Worm (Caenorhabditis elegans) whole organism, early embryonic: ENCODE data around the gene F13A2.1.

ENCODE experiments used
- B0310.2 ChIP-seq: sonication (generic microtip); optimal IDR thresholded peaks from 2 replicates; lab custom pipeline; 2016; ENCODE audit warnings: mild to moderate bottlenecking, missing genetic modification characterization, missing compliant biosample characterization
- F13C5.2 ChIP-seq: sonication (generic microtip); optimal IDR thresholded peaks from 2 replicates; lab custom pipeline; 2017; ENCODE audit warnings: mild to moderate bottlenecking, missing genetic modification characterization, inconsistent platforms, missing compliant biosample characterization
- aly-1 ChIP-seq: sonication (generic microtip); optimal IDR thresholded peaks from 2 replicates; lab custom pipeline; 2016; ENCODE audit warnings: missing genetic modification characterization, missing compliant biosample characterization
- ama-1 ChIP-seq: fragments of 150-350 bp; optimal IDR thresholded peaks from 2 replicates; lab custom pipeline; 2014
- ceh-36 ChIP-seq: sonication (generic microtip); optimal IDR thresholded peaks from 2 replicates; lab custom pipeline; 2016; ENCODE audit warnings: missing genetic modification characterization, inconsistent platforms, missing compliant biosample characterization
- ets-7 ChIP-seq: sonication (generic microtip); optimal IDR thresholded peaks from 2 replicates; lab custom pipeline; 2016; ENCODE audit warnings: missing genotype, missing genetic modification characterization, missing compliant biosample characterization
- hmbx-1 ChIP-seq: sonication (generic microtip); optimal IDR thresholded peaks from 2 replicates; lab custom pipeline; 2016; ENCODE audit warnings: mild to moderate bottlenecking, missing genetic modification characterization, missing compliant biosample characterization
- scrt-1 ChIP-seq: fragments of 200-800 bp; sonication (Bioruptor generic); IDR thresholded peaks from 2 replicates; pipeline ENCODE4 v1.3.6; 2022; ENCODE audit warnings: missing genetic modification characterization, missing compliant biosample characterization
- sea-1 ChIP-seq: fragments of 200-800 bp; sonication (Bioruptor generic); conservative IDR thresholded peaks from 2 replicates; pipeline ENCODE4 v1.3.6; 2022; ENCODE audit warnings: missing genetic modification characterization, missing compliant biosample characterization
- tbx-37 ChIP-seq: fragments of 200-800 bp; sonication (Bioruptor generic); conservative IDR thresholded peaks from 2 replicates; pipeline ENCODE4 v1.3.6; 2022; ENCODE audit warnings: missing genetic modification reagents, missing genetic modification characterization, missing compliant biosample characterization

ce11 chrV:4361505-4361904 lies 20.7 kb downstream of the F13A2.1 start, which contains the start of gene F32D1.3:
- TF ChIP-seq B0310.2 (no peak), ama-1 (lab: Kevin White, UChicago) (no peak), tbx-37 (no peak), ceh-36 (tag; lab: Kevin White, UChicago) (no peak), sea-1 (no peak), hmbx-1 (tag; lab: Kevin White, UChicago) (no peak), F13C5.2 (tag; lab: Kevin White, UChicago) (no peak), aly-1 (no peak), ets-7 (no peak), scrt-1 (GFP tag; lab: Robert Waterston, UW) (no peak)
